Worm (Caenorhabditis elegans): ENCODE data around the gene C31H1.2.

C31H1.2 gene

DNA sequence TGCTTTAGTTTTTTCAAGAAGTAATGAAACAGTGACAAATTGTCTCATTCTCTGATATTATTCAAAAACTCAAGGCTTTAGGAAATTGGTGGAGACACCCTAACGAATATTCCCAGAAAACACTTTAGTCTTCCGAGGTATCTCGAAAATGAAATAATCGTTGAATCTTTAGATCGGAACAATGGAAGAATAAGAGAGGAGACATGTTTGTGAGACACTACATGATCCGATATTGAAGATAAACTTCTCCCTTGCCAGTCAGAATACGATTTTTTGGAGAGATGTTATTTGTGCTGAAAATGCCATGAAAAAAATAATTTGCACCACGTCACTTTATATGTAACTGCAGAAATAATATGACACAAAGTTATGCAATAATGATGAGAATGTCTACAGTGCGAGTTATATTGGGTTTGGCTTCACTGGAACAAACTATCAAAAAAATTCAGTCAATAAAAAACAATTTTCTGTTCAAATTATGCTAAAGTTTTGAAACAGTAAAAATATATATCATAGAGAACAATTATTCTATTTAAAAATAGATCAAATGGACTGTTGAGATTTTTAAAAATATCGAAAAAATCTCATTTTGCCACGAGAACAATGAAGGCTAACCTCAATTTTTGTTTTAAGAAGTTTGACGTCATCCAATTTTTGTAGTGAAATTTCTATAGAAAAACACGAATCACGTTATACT is 29.7 kb upstream of the C31H1.2 start:
- TF ChIP-seq lin-39 (tag; optimal IDR thresholded peaks at IDR 0.05) (no peak), blmp-1 (tag; optimal IDR thresholded peaks at IDR 0.05) (peak; percentile 13)

DNA sequence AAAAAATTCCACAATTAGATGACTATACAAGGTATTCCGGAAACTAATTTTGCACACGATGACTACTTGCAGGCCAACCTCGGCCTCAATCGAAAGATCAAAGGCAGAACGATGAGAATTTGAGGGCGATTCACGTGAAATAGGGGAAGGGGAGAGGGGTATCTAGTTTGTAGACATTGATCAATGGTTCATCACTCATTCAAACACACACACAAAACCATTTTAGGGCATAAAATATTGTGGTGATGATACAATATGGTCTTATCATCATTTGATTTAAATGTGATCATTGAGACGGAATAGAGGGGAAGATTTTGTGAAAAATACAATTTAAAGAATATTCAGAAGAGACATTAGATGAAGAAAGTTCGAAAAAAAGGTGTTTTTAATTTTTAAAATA is 28.3 kb upstream of the C31H1.2 start:
- TF ChIP-seq mef-2 (tag; optimal IDR thresholded peaks at IDR 0.05) (no peak), mab-9 (GFP tag; IDR thresholded peaks at IDR 0.05) (no peak), zip-4 (GFP tag; optimal IDR thresholded peaks at IDR 0.05) (no peak), pqm-1 (tag; optimal IDR thresholded peaks at IDR 0.05) (no peak), ceh-8 (GFP tag; optimal IDR thresholded peaks at IDR 0.05) (no peak), zag-1 (tag; optimal IDR thresholded peaks at IDR 0.05) (no peak), ztf-11 (tag; optimal IDR thresholded peaks at IDR 0.05) (no peak), snpc-4 (tag; optimal IDR thresholded peaks at IDR 0.05) (no peak), mdl-1 (tag; optimal IDR thresholded peaks at IDR 0.05) (peak in 1 of 2 experiments; percentile 10), nhr-20 (tag; optimal IDR thresholded peaks at IDR 0.05) (peak; percentile 82), dsc-1 (tag; optimal IDR thresholded peaks at IDR 0.05) (no peak), unc-130 (tag; optimal IDR thresholded peaks at IDR 0.05) (no peak), C16A3.4 (tag; optimal IDR thresholded peaks at IDR 0.05) (no peak), elt-2 (tag; optimal IDR thresholded peaks at IDR 0.05) (peak; percentile 43), fkh-10 (GFP tag; optimal IDR thresholded peaks at IDR 0.05) (no peak), ceh-90 (tag; optimal IDR thresholded peaks at IDR 0.05) (no peak), nhr-77 (tag; optimal IDR thresholded peaks at IDR 0.05) (no peak), efl-3 (GFP tag; optimal IDR thresholded peaks at IDR 0.05) (no peak), unc-62 (GFP tag; optimal IDR thresholded peaks at IDR 0.05) (no peak), nhr-47 (tag; optimal IDR thresholded peaks at IDR 0.05) (peak; percentile 4), ztf-4 (tag; optimal IDR thresholded peaks at IDR 0.05) (no peak), hlh-17 (GFP tag; optimal IDR thresholded peaks at IDR 0.05; ENCODE audit: borderline replicate concordance) (no peak), fos-1 (tag; optimal IDR thresholded peaks at IDR 0.05) (no peak), lin-39 (tag; optimal IDR thresholded peaks at IDR 0.05) (no peak), rnt-1 (tag; optimal IDR thresholded peaks at IDR 0.05) (no peak), snu-23 (GFP tag; optimal IDR thresholded peaks at IDR 0.05) (peak; percentile 45), ces-1 (GFP tag; optimal IDR thresholded peaks at IDR 0.05) (no peak), F16B12.6 (tag; optimal IDR thresholded peaks at IDR 0.05) (no peak), nhr-71 (tag; optimal IDR thresholded peaks at IDR 0.05) (peak; percentile 55), nhr-19 (GFP tag; conservative IDR thresholded peaks at IDR 0.05) (peak; percentile 36), nhr-84 (tag; optimal IDR thresholded peaks at IDR 0.05) (no peak), efl-1 (optimal IDR thresholded peaks at IDR 0.05) (no peak), efl-1 (GFP tag; optimal IDR thresholded peaks at IDR 0.05 in 1 of 2) (no peak), lsy-2 (tag; optimal IDR thresholded peaks at IDR 0.05) (no peak), nhr-85 (tag) (peak; percentile 77), mep-1 (tag; optimal IDR thresholded peaks at IDR 0.05) (no peak), jun-1 (tag; optimal IDR thresholded peaks at IDR 0.05) (no peak), elt-3 (tag; optimal IDR thresholded peaks at IDR 0.05) (peak in 5 of 6 experiments; percentile 4 to 60 (median 27)), Y116A8C.19 (tag; optimal IDR thresholded peaks at IDR 0.05; ENCODE audit: borderline replicate concordance) (no peak), lin-35 (GFP tag; optimal IDR thresholded peaks at IDR 0.05) (peak in 1 of 2 experiments; percentile 56), grh-1 (GFP tag; IDR thresholded peaks at IDR 0.05) (peak; percentile 32; the same call in 1 of the 2 replicates), lin-14 (GFP tag; optimal IDR thresholded peaks at IDR 0.05) (peak; percentile 41), tlp-1 (tag; optimal IDR thresholded peaks at IDR 0.05) (no peak), blmp-1 (tag; optimal IDR thresholded peaks at IDR 0.05) (peak; percentile 27), egl-13 (tag; optimal IDR thresholded peaks at IDR 0.05) (no peak), aly-2 (tag; optimal IDR thresholded peaks at IDR 0.05) (no peak), sup-37 (GFP tag; optimal IDR thresholded peaks at IDR 0.05) (no peak), nhr-90 (tag; optimal IDR thresholded peaks at IDR 0.05; ENCODE audit: poor library complexity) (peak; percentile 36), hlh-4 (tag; optimal IDR thresholded peaks at IDR 0.05) (no peak), lin-15B (tag; optimal IDR thresholded peaks at IDR 0.05) (no peak)
